Fruit fly (Drosophila melanogaster): ENCODE results near the gene Gyc32E.
A peak's percentile ranks its signal among the peaks of the same experiment; 100 is the strongest.

The Gyc32E gene

DNA sequence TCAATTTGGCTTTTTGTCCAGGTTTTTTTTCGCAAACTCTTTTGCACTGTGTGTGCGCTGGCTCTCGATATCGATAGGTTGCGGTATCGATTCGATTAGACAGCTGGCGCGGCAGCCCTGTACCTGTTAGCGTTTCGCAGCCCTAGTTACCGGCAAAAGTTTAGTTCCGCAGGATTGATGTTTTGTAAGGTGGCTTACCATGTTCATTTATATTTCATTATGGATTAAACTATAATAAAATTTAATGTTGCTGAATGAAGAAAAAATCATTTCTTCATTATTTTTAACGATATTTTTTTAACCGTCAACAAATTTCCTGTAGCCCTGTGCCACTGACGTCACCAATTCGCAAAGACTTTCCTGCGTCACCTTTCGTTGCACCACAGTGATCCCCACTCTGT, 42.3 kb downstream of the Gyc32E start, which contains the start of gene Reps (continued):
- TF ChIP-seq Lim3 (GFP tag; IDR thresholded peaks at IDR 0.05) (peak; percentile 96), Atf-2 (GFP tag; optimal IDR thresholded peaks at IDR 0.05) (peak; percentile 98), CG4820 (GFP tag; optimal IDR thresholded peaks at IDR 0.05) (peak; percentile 99), cwo (GFP tag; optimal IDR thresholded peaks at IDR 0.05) (peak; percentile 95), HmgZ (tag; optimal IDR thresholded peaks at IDR 0.05) (peak; percentile 99), HLH4C (GFP tag; IDR thresholded peaks at IDR 0.05; ENCODE audit: partially characterized antibody) (peak; percentile 74), eve (GFP tag; optimal IDR thresholded peaks at IDR 0.05) (peak in 1 of 2 experiments; percentile 93), HLH3B (GFP tag; IDR thresholded peaks at IDR 0.05) (peak; percentile 99), CG12104 (GFP tag; optimal IDR thresholded peaks at IDR 0.05) (peak; percentile 98), CG32767 (GFP tag; IDR thresholded peaks at IDR 0.05) (peak; percentile 97), corto (GFP tag; optimal IDR thresholded peaks at IDR 0.05) (peak; percentile 90), h (optimal IDR thresholded peaks at IDR 0.05) (no peak), schlank (tag; optimal IDR thresholded peaks at IDR 0.05) (peak; percentile 93), CG4360 (GFP tag; IDR thresholded peaks at IDR 0.05) (peak; percentile 88), Nf-YC (tag; optimal IDR thresholded peaks at IDR 0.05) (peak; percentile 88), jumu (GFP tag; optimal IDR thresholded peaks at IDR 0.05) (peak; percentile 98), crc (GFP tag; optimal IDR thresholded peaks at IDR 0.05) (peak; percentile 94), MTF-1 (GFP tag; optimal IDR thresholded peaks at IDR 0.05; ENCODE audit: borderline replicate concordance) (peak; percentile 95), zen2 (GFP tag; IDR thresholded peaks at IDR 0.05; ENCODE audit: partially characterized antibody) (peak; percentile 15; the same call in 1 of the 3 replicates), sob (GFP tag; IDR thresholded peaks at IDR 0.05) (peak; percentile 99), dmrt11E (tag; optimal IDR thresholded peaks at IDR 0.05) (peak; percentile 99), CG8478 (optimal IDR thresholded peaks at IDR 0.05) (no peak), CG14965 (GFP tag; optimal IDR thresholded peaks at IDR 0.05; ENCODE audit: borderline replicate concordance) (peak; percentile 75), psq (GFP tag; optimal IDR thresholded peaks at IDR 0.05) (peak; percentile 95), CG9817 (tag; optimal IDR thresholded peaks at IDR 0.05) (peak; percentile 98), kni (GFP tag; optimal IDR thresholded peaks at IDR 0.05) (no peak), jigr1 (GFP tag; IDR thresholded peaks at IDR 0.05) (peak; percentile 98), Fer2 (tag; optimal IDR thresholded peaks at IDR 0.05) (peak; percentile 98), Oaz (GFP tag; IDR thresholded peaks at IDR 0.05) (peak; percentile 97), cad (GFP tag; optimal IDR thresholded peaks at IDR 0.05) (no peak), otp (GFP tag; IDR thresholded peaks at IDR 0.05) (peak; percentile 98), Sry-δ (GFP tag; optimal IDR thresholded peaks at IDR 0.05) (peak; percentile 83), CG2712 (tag; optimal IDR thresholded peaks at IDR 0.05) (peak; percentile 99), oc (tag; optimal IDR thresholded peaks at IDR 0.05) (peak; percentile 97), CG6175 (GFP tag; IDR thresholded peaks at IDR 0.05) (peak; percentile 97), CG4854 (GFP tag; optimal IDR thresholded peaks at IDR 0.05) (peak; percentile 97), CG6683 (GFP tag; optimal IDR thresholded peaks at IDR 0.05) (peak; percentile 95), sim (GFP tag; IDR thresholded peaks at IDR 0.05) (peak; percentile 98), danr (GFP tag; IDR thresholded peaks at IDR 0.05) (peak; percentile 98), Bgb (GFP tag; IDR thresholded peaks at IDR 0.05; ENCODE audit: partially characterized antibody) (peak; percentile 56), Hr78 (GFP tag; optimal IDR thresholded peaks at IDR 0.05) (no peak), Drgx (GFP tag; IDR thresholded peaks at IDR 0.05) (peak; percentile 98), Trl (optimal IDR thresholded peaks at IDR 0.05) (no peak), Trl (GFP tag; optimal IDR thresholded peaks at IDR 0.05) (peak; percentile 97), sc (optimal IDR thresholded peaks at IDR 0.05) (no peak), sc (GFP tag; optimal IDR thresholded peaks at IDR 0.05) (peak; percentile 99), ato (GFP tag; IDR thresholded peaks at IDR 0.05; ENCODE audit: partially characterized antibody) (peak; percentile 20; the same call in 1 of the 2 replicates), CG3407 (GFP tag; optimal IDR thresholded peaks at IDR 0.05) (peak; percentile 96), Eip74EF (GFP tag; optimal IDR thresholded peaks at IDR 0.05) (peak in 1 of 2 experiments; percentile 95), CG11247 (GFP tag; IDR thresholded peaks at IDR 0.05) (peak; percentile 99), CG1024 (GFP tag; IDR thresholded peaks at IDR 0.05) (peak; percentile 96), sens-2 (GFP tag; IDR thresholded peaks at IDR 0.05) (peak; percentile 98)

All from whole organism, embryonic.